Worm (Caenorhabditis elegans) whole organism, mixed stage, embryonic: ENCODE measurements around the gene F55G7.3.

Experiments used
- M03D4.4 ChIP-seq: sonication (generic microtip); optimal IDR thresholded peaks from 2 replicates; lab custom pipeline; 2017; ENCODE audit warnings: mild to moderate bottlenecking, missing genetic modification characterization, missing compliant biosample characterization
- bed-3 ChIP-seq: fragments of 200-800 bp; sonication (Bioruptor generic); optimal IDR thresholded peaks from 3 replicates; lab custom pipeline; 2018; ENCODE audit warnings: mild to moderate bottlenecking, missing genetic modification characterization, moderate library complexity, missing compliant biosample characterization
- blmp-1 ChIP-seq: fragments of 150-350 bp; optimal IDR thresholded peaks from 2 replicates; lab custom pipeline; 2014; ENCODE audit warnings: missing biosample characterization, missing genetic modification characterization
- ceh-39 ChIP-seq: fragments of 150-350 bp; optimal IDR thresholded peaks from 2 replicates; lab custom pipeline; 2014; ENCODE audit warnings: missing biosample characterization, missing genetic modification characterization
- ceh-43 ChIP-seq: fragments of 200-800 bp; sonication (Bioruptor generic); optimal IDR thresholded peaks from 2 replicates; lab custom pipeline; 2018; ENCODE audit warnings: mild to moderate bottlenecking, missing genetic modification characterization, moderate library complexity, missing compliant biosample characterization
- ceh-83 ChIP-seq: fragments of 200-800 bp; sonication (Bioruptor generic); optimal IDR thresholded peaks from 2 replicates; lab custom pipeline; 2018; ENCODE audit warnings: mild to moderate bottlenecking, missing genetic modification characterization, missing compliant biosample characterization
- ces-1 ChIP-seq: fragments of 150-350 bp; optimal IDR thresholded peaks from 2 replicates; lab custom pipeline; 2014; ENCODE audit warnings: missing biosample characterization, missing genetic modification reagents, missing genetic modification characterization
- cnd-1 ChIP-seq: fragments of 200-800 bp; sonication (Bioruptor generic); optimal IDR thresholded peaks from 2 replicates; lab custom pipeline; 2018; ENCODE audit warnings: mild to moderate bottlenecking, missing genetic modification characterization, missing compliant biosample characterization
- drap-1 ChIP-seq: fragments of 200-800 bp; sonication (Bioruptor generic); optimal IDR thresholded peaks from 3 replicates; lab custom pipeline; 2018; ENCODE audit warnings: mild to moderate bottlenecking, missing genetic modification characterization, missing compliant biosample characterization
- elt-1 ChIP-seq: sonication (generic microtip); optimal IDR thresholded peaks from 2 replicates; lab custom pipeline; 2017; ENCODE audit warnings: missing genetic modification characterization, mild to moderate bottlenecking, missing compliant biosample characterization, antibody characterized with exemption, moderate library complexity, borderline replicate concordance; ENCODE audit not compliant: insufficient read depth
- elt-3 ChIP-seq: fragments of 150-350 bp; optimal IDR thresholded peaks from 2 replicates; lab custom pipeline; 2014; ENCODE audit warnings: missing biosample characterization, missing genetic modification characterization
- flh-1 ChIP-seq: fragments of 200-800 bp; sonication (Bioruptor generic); optimal IDR thresholded peaks from 2 replicates; lab custom pipeline; 2018; ENCODE audit warnings: mild to moderate bottlenecking, missing genetic modification characterization, moderate library complexity, missing compliant biosample characterization
- ham-2 ChIP-seq: fragments of 200-800 bp; sonication (Bioruptor generic); optimal IDR thresholded peaks from 2 replicates; lab custom pipeline; 2018; ENCODE audit warnings: mild to moderate bottlenecking, missing genetic modification characterization, missing compliant biosample characterization
- hlh-1 ChIP-seq: fragments of 150-350 bp; optimal IDR thresholded peaks from 2 replicates; lab custom pipeline; 2014; ENCODE audit warnings: missing biosample characterization, missing genetic modification reagents, missing genetic modification characterization
- lin-13 ChIP-seq: fragments of 150-350 bp; optimal IDR thresholded peaks from 2 replicates; lab custom pipeline; 2014; ENCODE audit warnings: missing biosample characterization, missing genetic modification characterization
- lin-32 ChIP-seq: fragments of 200-800 bp; sonication (Bioruptor generic); optimal IDR thresholded peaks from 2 replicates; lab custom pipeline; 2018; ENCODE audit warnings: mild to moderate bottlenecking, missing genetic modification characterization, missing compliant biosample characterization
- lsy-2 ChIP-seq: fragments of 150-350 bp; optimal IDR thresholded peaks from 2 replicates; lab custom pipeline; 2014; ENCODE audit warnings: missing biosample characterization, missing genetic modification characterization
- mab-5 ChIP-seq: fragments of 150-350 bp; optimal IDR thresholded peaks from 2 replicates; lab custom pipeline; 2014; ENCODE audit warnings: missing biosample characterization, missing genetic modification characterization
- mep-1 ChIP-seq: fragments of 150-350 bp; optimal IDR thresholded peaks from 2 replicates; lab custom pipeline; 2017; ENCODE audit warnings: missing biosample characterization, missing genetic modification reagents, missing genetic modification characterization, inconsistent platforms
- mls-2 ChIP-seq: sonication (generic microtip); optimal IDR thresholded peaks from 2 replicates; lab custom pipeline; 2016; ENCODE audit warnings: mild to moderate bottlenecking, missing genetic modification characterization, moderate library complexity, missing compliant biosample characterization
- nhr-12 ChIP-seq: fragments of 150-350 bp; optimal IDR thresholded peaks from 2 replicates; lab custom pipeline; 2014; ENCODE audit warnings: missing biosample characterization, missing genetic modification characterization
- nhr-2 ChIP-seq: fragments of 150-350 bp; optimal IDR thresholded peaks from 2 replicates; lab custom pipeline; 2014; ENCODE audit warnings: missing biosample characterization, missing genetic modification characterization
- nhr-237 ChIP-seq: fragments of 150-350 bp; optimal IDR thresholded peaks from 2 replicates; lab custom pipeline; 2014; ENCODE audit warnings: missing biosample characterization, missing genetic modification characterization
- nhr-76 ChIP-seq: sonication (generic microtip); optimal IDR thresholded peaks from 2 replicates; lab custom pipeline; 2017; ENCODE audit warnings: missing biosample characterization, missing genetic modification characterization
- pha-4 ChIP-seq: fragments of 150-350 bp; optimal IDR thresholded peaks from 2 replicates; lab custom pipeline; 2018; ENCODE audit warnings: missing biosample characterization, missing genetic modification reagents, missing genetic modification characterization
- sem-2 ChIP-seq: fragments of 200-800 bp; sonication (Bioruptor generic); optimal IDR thresholded peaks from 2 replicates; lab custom pipeline; 2018; ENCODE audit warnings: mild to moderate bottlenecking, missing genetic modification characterization, missing compliant biosample characterization
- snpc-4 ChIP-seq: fragments of 150-350 bp; optimal IDR thresholded peaks from 2 replicates; lab custom pipeline; 2014; ENCODE audit warnings: missing biosample characterization, missing genetic modification characterization
- sptf-1 ChIP-seq: sonication (generic microtip); optimal IDR thresholded peaks from 2 replicates; lab custom pipeline; 2017; ENCODE audit warnings: mild to moderate bottlenecking, missing genetic modification characterization, moderate library complexity, missing compliant biosample characterization
- tbx-8 ChIP-seq: fragments of 200-800 bp; sonication (Bioruptor generic); optimal IDR thresholded peaks from 2 replicates; lab custom pipeline; 2018; ENCODE audit warnings: mild to moderate bottlenecking, missing genetic modification characterization, moderate library complexity, missing compliant biosample characterization
- unc-120 ChIP-seq: sonication (generic microtip); optimal IDR thresholded peaks from 2 replicates; lab custom pipeline; 2017; ENCODE audit warnings: missing genetic modification characterization, missing compliant biosample characterization; ENCODE audit not compliant: poor library complexity, severe bottlenecking
- unc-39 ChIP-seq: fragments of 150-350 bp; optimal IDR thresholded peaks from 2 replicates; lab custom pipeline; 2014; ENCODE audit warnings: missing biosample characterization, missing genetic modification characterization
- unc-62 ChIP-seq: fragments of 150-350 bp; optimal IDR thresholded peaks from 2 replicates; lab custom pipeline; 2014; ENCODE audit warnings: missing biosample characterization, missing genetic modification reagents, missing genetic modification characterization
- zip-8 ChIP-seq: fragments of 150-350 bp; optimal IDR thresholded peaks from 2 replicates; lab custom pipeline; 2014; ENCODE audit warnings: missing biosample characterization, missing genetic modification characterization
- ztf-11 ChIP-seq: fragments of 150-350 bp; optimal IDR thresholded peaks from 2 replicates; lab custom pipeline; 2014; ENCODE audit warnings: missing biosample characterization, missing genetic modification characterization

Gene F55G7.3

ce11 chrX:11948184-11948894 lies 6.5 kb upstream of the F55G7.3 start, which contains the start of gene lsd-1:
TSS of gene lsd-1 (plus strand) at chrX:11948844.
- TF ChIP-seq unc-39 (tag; lab: Kevin White, UChicago) (no peak), mep-1 (tag; lab: Kevin White, UChicago) (peak; percentile 29), unc-62 (no peak), ztf-11 (tag; lab: Kevin White, UChicago) (no peak), nhr-12 (tag; lab: Kevin White, UChicago) (no peak), nhr-76 (tag; lab: Kevin White, UChicago) (no peak), elt-3 (tag; lab: Kevin White, UChicago) (no peak), lin-32 (GFP tag; lab: Kevin White, UChicago) (peak; percentile 52), lin-13 (peak; percentile 3), pha-4 (tag; lab: Kevin White, UChicago) (peak; percentile 1), cnd-1 (tag; lab: Kevin White, UChicago) (peak; percentile 85), ceh-39 (tag; lab: Kevin White, UChicago) (peak; percentile 32), bed-3 (GFP tag; lab: Kevin White, UChicago) (no peak)

- no peak for TF ChIP-seq nhr-12 (tag; lab: Kevin White, UChicago)
- TF ChIP-seq tbx-8 (GFP tag; lab: Kevin White, UChicago): no peak
- no peak for TF ChIP-seq elt-1 (tag; lab: Kevin White, UChicago)
- TF ChIP-seq lin-32 (GFP tag; lab: Kevin White, UChicago): no peak
- TF ChIP-seq lin-13: peak; percentile 32
- peak; percentile 62 for TF ChIP-seq hlh-1 (tag; lab: Kevin White, UChicago)
- no peak for TF ChIP-seq cnd-1 (tag; lab: Kevin White, UChicago)
- TF ChIP-seq elt-3 (tag; lab: Kevin White, UChicago): no peak
- TF ChIP-seq pha-4 (tag; lab: Kevin White, UChicago): peak; percentile 28
- no peak for TF ChIP-seq drap-1 (GFP tag; lab: Kevin White, UChicago)
- peak; percentile 38 for TF ChIP-seq mep-1 (tag; lab: Kevin White, UChicago)
- peak; percentile 59 for TF ChIP-seq ceh-39 (tag; lab: Kevin White, UChicago)
- TF ChIP-seq blmp-1 (tag; lab: Kevin White, UChicago): no peak
- no peak for TF ChIP-seq unc-62
- no peak for TF ChIP-seq mab-5 (tag; lab: Kevin White, UChicago)
- peak; percentile 44 for TF ChIP-seq ces-1 (GFP tag; lab: Kevin White, UChicago)
- TF ChIP-seq sptf-1 (tag; lab: Kevin White, UChicago): no peak
- no peak for TF ChIP-seq mls-2 (tag; lab: Kevin White, UChicago)
- no peak for TF ChIP-seq sem-2
- TF ChIP-seq, all 35 proteins: peak for 6
These were observed 5.1 kb upstream of the F55G7.3 start, which contains the start of gene nfya-1 for ce11 chrX:11946788-11947463. TSS of gene nfya-1 (minus strand) at chrX:11946838.

- no peak for TF ChIP-seq sem-2
- no peak for TF ChIP-seq elt-3 (tag; lab: Kevin White, UChicago)
- TF ChIP-seq lin-13: no peak
- no peak for TF ChIP-seq hlh-1 (tag; lab: Kevin White, UChicago)
- TF ChIP-seq pha-4 (tag; lab: Kevin White, UChicago): no peak
- TF ChIP-seq bed-3 (GFP tag; lab: Kevin White, UChicago): no peak
- TF ChIP-seq ceh-83 (GFP tag; lab: Kevin White, UChicago): no peak
- TF ChIP-seq snpc-4 (tag; lab: Kevin White, UChicago): no peak
- TF ChIP-seq nhr-76 (tag; lab: Kevin White, UChicago): no peak
- TF ChIP-seq elt-1 (tag; lab: Kevin White, UChicago): no peak
- TF ChIP-seq, all 35 proteins: peak for 0
These were observed 3.0 kb downstream of the F55G7.3 start, which contains the start of gene F55G7.5 for ce11 chrX:11938826-11939225. TSS of gene F55G7.5 (minus strand) at chrX:11938926.

ce11 chrX:11937343-11937935 lies 4.4 kb downstream of the F55G7.3 start:
- TF ChIP-seq ceh-39 (tag; lab: Kevin White, UChicago) (peak; percentile 95), lsy-2 (tag; lab: Kevin White, UChicago) (peak; percentile 88), ces-1 (GFP tag; lab: Kevin White, UChicago) (peak; percentile 97), flh-1 (GFP tag; lab: Kevin White, UChicago) (no peak), ztf-11 (tag; lab: Kevin White, UChicago) (peak; percentile 97), mep-1 (tag; lab: Kevin White, UChicago) (peak; percentile 96), sptf-1 (tag; lab: Kevin White, UChicago) (peak; percentile 87), unc-62 (peak; percentile 92), mls-2 (tag; lab: Kevin White, UChicago) (peak; percentile 43), cnd-1 (tag; lab: Kevin White, UChicago) (peak; percentile 86), zip-8 (tag; lab: Kevin White, UChicago) (no peak), ham-2 (peak; percentile 28), snpc-4 (tag; lab: Kevin White, UChicago) (no peak), lin-32 (GFP tag; lab: Kevin White, UChicago) (peak; percentile 7), nhr-2 (tag; lab: Kevin White, UChicago) (no peak), nhr-237 (tag; lab: Kevin White, UChicago) (peak; percentile 99), M03D4.4 (peak; percentile 53), bed-3 (GFP tag; lab: Kevin White, UChicago) (no peak), unc-120 (tag; lab: Kevin White, UChicago) (peak; percentile 89), unc-39 (tag; lab: Kevin White, UChicago) (peak; percentile 80), ceh-83 (GFP tag; lab: Kevin White, UChicago) (peak; percentile 59), elt-1 (tag; lab: Kevin White, UChicago) (no peak), tbx-8 (GFP tag; lab: Kevin White, UChicago) (peak; percentile 59), nhr-12 (tag; lab: Kevin White, UChicago) (peak; percentile 79), ceh-43 (peak; percentile 47), hlh-1 (tag; lab: Kevin White, UChicago) (peak; percentile 85), lin-13 (peak; percentile 78), drap-1 (GFP tag; lab: Kevin White, UChicago) (peak; percentile 95), nhr-76 (tag; lab: Kevin White, UChicago) (peak; percentile 75)
